Fruit fly (Drosophila melanogaster): ENCODE measurements around the gene tna.

tna gene

dm6 chr3L:10855419-10856213 lies 20.3 kb downstream of the tna start (continued):
- TF ChIP-seq Dek (tag; optimal IDR thresholded peaks at IDR 0.05), result peak; percentile 83
- TF ChIP-seq CG2678 (tag; optimal IDR thresholded peaks at IDR 0.05), result peak; percentile 95
- peak; percentile 26; the same call in 1 of the 2 replicates for TF ChIP-seq CG10321 (GFP tag; IDR thresholded peaks at IDR 0.05)
- TF ChIP-seq prd (optimal IDR thresholded peaks at IDR 0.05), result no peak
- TF ChIP-seq prd (GFP tag; IDR thresholded peaks at IDR 0.05), result peak; percentile 95
- peak; percentile 81 for TF ChIP-seq Dbx (GFP tag; IDR thresholded peaks at IDR 0.05)
- TF ChIP-seq jing (GFP tag; optimal IDR thresholded peaks at IDR 0.05), result peak; percentile 64
- TF ChIP-seq gsb (GFP tag; IDR thresholded peaks at IDR 0.05), result peak; percentile 56
- TF ChIP-seq CG42726 (GFP tag; IDR thresholded peaks at IDR 0.05; ENCODE audit: partially characterized antibody), result no peak
- no peak for TF ChIP-seq eyg (GFP tag; optimal IDR thresholded peaks at IDR 0.05)
- peak in 1 of 2 experiments; percentile 84 for TF ChIP-seq dpn (GFP tag; optimal IDR thresholded peaks at IDR 0.05)
- TF ChIP-seq sr (GFP tag; IDR thresholded peaks at IDR 0.05), result no peak
- TF ChIP-seq CG6683 (GFP tag; optimal IDR thresholded peaks at IDR 0.05), result peak; percentile 82
- peak; percentile 14; the same call in 1 of the 2 replicates for TF ChIP-seq Nf-YA (GFP tag; IDR thresholded peaks at IDR 0.05)
- no peak for TF ChIP-seq shn (GFP tag; optimal IDR thresholded peaks at IDR 0.05)
- peak; percentile 71 for TF ChIP-seq CG3065 (GFP tag; optimal IDR thresholded peaks at IDR 0.05)
- TF ChIP-seq CG15601 (tag; optimal IDR thresholded peaks at IDR 0.05), result peak; percentile 85
- TF ChIP-seq CG12071 (GFP tag; optimal IDR thresholded peaks at IDR 0.05), result peak; percentile 26
- TF ChIP-seq Fer2 (tag; optimal IDR thresholded peaks at IDR 0.05), result peak; percentile 66
- TF ChIP-seq mam (GFP tag; optimal IDR thresholded peaks at IDR 0.05), result peak; percentile 35
- peak; percentile 86 for TF ChIP-seq CG3281 (GFP tag; optimal IDR thresholded peaks at IDR 0.05)
- TF ChIP-seq HHEX (GFP tag; optimal IDR thresholded peaks at IDR 0.05), result peak; percentile 86
- peak; percentile 76 for TF ChIP-seq seq (GFP tag; IDR thresholded peaks at IDR 0.05)
- peak; percentile 78 for TF ChIP-seq tin (GFP tag; optimal IDR thresholded peaks at IDR 0.05)
- peak; percentile 78 for TF ChIP-seq ATbp (GFP tag; optimal IDR thresholded peaks at IDR 0.05)
- TF ChIP-seq Poxn (GFP tag; IDR thresholded peaks at IDR 0.05), result no peak
- TF ChIP-seq Blimp-1 (GFP tag; optimal IDR thresholded peaks at IDR 0.05), result peak; percentile 91
- TF ChIP-seq Trl (optimal IDR thresholded peaks at IDR 0.05), result no peak
- TF ChIP-seq Trl (GFP tag; optimal IDR thresholded peaks at IDR 0.05), result no peak
- peak; percentile 84 for TF ChIP-seq CG2875 (GFP tag; optimal IDR thresholded peaks at IDR 0.05)
- peak; percentile 81 for TF ChIP-seq CG12299 (tag; optimal IDR thresholded peaks at IDR 0.05)
- TF ChIP-seq CG13424 (tag; optimal IDR thresholded peaks at IDR 0.05), result peak; percentile 90
- TF ChIP-seq otp (GFP tag; IDR thresholded peaks at IDR 0.05), result peak; percentile 53; the same call in 1 of the 3 replicates
- TF ChIP-seq CG8281 (tag; optimal IDR thresholded peaks at IDR 0.05), result peak; percentile 71
- TF ChIP-seq Spps (tag; optimal IDR thresholded peaks at IDR 0.05), result peak; percentile 83
- peak; percentile 93 for TF ChIP-seq croc (GFP tag; conservative IDR thresholded peaks at IDR 0.05)
- TF ChIP-seq Adf1 (GFP tag; IDR thresholded peaks at IDR 0.05), result peak; percentile 76
- TF ChIP-seq CG10267 (tag; optimal IDR thresholded peaks at IDR 0.05), result peak; percentile 88
- peak; percentile 57 for TF ChIP-seq CG5245 (GFP tag; optimal IDR thresholded peaks at IDR 0.05)
- TF ChIP-seq CG3847 (GFP tag; IDR thresholded peaks at IDR 0.05), result peak; percentile 84
- no peak for TF ChIP-seq sna (GFP tag; IDR thresholded peaks at IDR 0.05; ENCODE audit: partially characterized antibody)
- peak; percentile 87 for TF ChIP-seq unpg (GFP tag; optimal IDR thresholded peaks at IDR 0.05)
- peak; percentile 94 for TF ChIP-seq CG12391 (tag; optimal IDR thresholded peaks at IDR 0.05)
- TF ChIP-seq ash1 (GFP tag; optimal IDR thresholded peaks at IDR 0.05), result no peak
- TF ChIP-seq CG8359 (GFP tag; optimal IDR thresholded peaks at IDR 0.05; ENCODE audit: borderline replicate concordance), result peak; percentile 81
- 0 out of 2 replicates have a peak, but pooled peaks have one; percentile 5 for TF ChIP-seq amos (GFP tag; IDR thresholded peaks at IDR 0.05; ENCODE audit: partially characterized antibody)
- peak; percentile 100 for TF ChIP-seq grau (tag; optimal IDR thresholded peaks at IDR 0.05)
- peak; percentile 93 for TF ChIP-seq CG7839 (tag; optimal IDR thresholded peaks at IDR 0.05)

Data from whole organism, embryonic.